Worm (Caenorhabditis elegans) whole organism, L4 larva: Measurements from ENCODE around the gene egl-13.
A peak's percentile ranks its signal among the peaks of the same experiment; 100 is the strongest.

Source experiments
- D1046.2 ChIP-seq: fragments of 200-800 bp; sonication (Bioruptor generic); IDR thresholded peaks from 2 replicates; pipeline ENCODE4 v1.3.6; 2022; ENCODE audit warnings: missing genetic modification characterization, missing compliant biosample characterization
- F10B5.3 ChIP-seq: sonication (generic microtip); optimal IDR thresholded peaks from 2 replicates; lab custom pipeline; 2016; ENCODE audit warnings: mild to moderate bottlenecking, missing genetic modification characterization, missing compliant biosample characterization
- F44E2.7 ChIP-seq: fragments of 200-800 bp; sonication (Bioruptor generic); IDR thresholded peaks from 2 replicates; pipeline ENCODE4 v2.1.2; 2022; ENCODE audit warnings: missing genetic modification characterization, missing compliant biosample characterization
- R02D3.7 ChIP-seq: fragments of 150-350 bp; sonication (generic microtip); optimal IDR thresholded peaks from 3 replicates; lab custom pipeline; 2014; ENCODE audit warnings: missing biosample characterization, missing genetic modification characterization
- T20F7.1 ChIP-seq: fragments of 200-800 bp; sonication (Bioruptor generic); optimal IDR thresholded peaks from 2 replicates; lab custom pipeline; 2018; ENCODE audit warnings: mild to moderate bottlenecking, missing genetic modification characterization, missing compliant biosample characterization
- T26A8.4 ChIP-seq: fragments of 200-800 bp; sonication (Bioruptor generic); IDR thresholded peaks from 2 replicates; pipeline ENCODE4 v1.3.6; 2022; ENCODE audit warnings: missing genetic modification characterization, missing compliant biosample characterization
- Y5F2A.4 ChIP-seq: fragments of 200-800 bp; sonication (Bioruptor generic); optimal IDR thresholded peaks from 2 replicates; lab custom pipeline; 2018; ENCODE audit warnings: mild to moderate bottlenecking, missing genetic modification characterization, missing compliant biosample characterization
- ZK337.2 ChIP-seq: fragments of 200-800 bp; sonication (Bioruptor generic); IDR thresholded peaks from 2 replicates; pipeline ENCODE4 v1.3.6; 2022; ENCODE audit warnings: missing genetic modification reagents, missing genetic modification characterization, missing compliant biosample characterization
- aha-1 ChIP-seq: fragments of 150-350 bp; peaks from one replicate; lab custom pipeline; 2014; ENCODE audit warnings: missing biosample characterization, missing genetic modification characterization
- ceh-28 ChIP-seq: fragments of 150-350 bp; optimal IDR thresholded peaks from 2 replicates; lab custom pipeline; 2014; ENCODE audit warnings: missing biosample characterization, missing genetic modification reagents, missing genetic modification characterization
- ceh-44 ChIP-seq: fragments of 200-800 bp; sonication (Bioruptor generic); IDR thresholded peaks from 2 replicates; pipeline ENCODE4 v1.3.6; 2022; ENCODE audit warnings: missing genetic modification reagents, missing genetic modification characterization, missing compliant biosample characterization
- ceh-62 ChIP-seq: sonication (generic microtip); optimal IDR thresholded peaks from 2 replicates; lab custom pipeline; 2017; ENCODE audit warnings: missing biosample characterization, missing genetic modification characterization
- ceh-82 ChIP-seq: sonication (generic microtip); optimal IDR thresholded peaks from 2 replicates; lab custom pipeline; 2017; ENCODE audit warnings: missing biosample characterization, missing genetic modification characterization
- ces-1 ChIP-seq: fragments of 150-350 bp; sonication (generic microtip); optimal IDR thresholded peaks from 4 replicates; lab custom pipeline; 2014; ENCODE audit warnings: missing biosample characterization, missing genetic modification reagents, missing genetic modification characterization
- cey-2 ChIP-seq: sonication (generic microtip); optimal IDR thresholded peaks from 3 replicates; lab custom pipeline; 2017; ENCODE audit warnings: missing genetic modification characterization, mild to moderate bottlenecking, missing compliant biosample characterization, antibody characterized with exemption, borderline replicate concordance; ENCODE audit not compliant: insufficient read depth
- daf-12 ChIP-seq: fragments of 150-350 bp; optimal IDR thresholded peaks from 2 replicates; lab custom pipeline; 2014; ENCODE audit warnings: missing biosample characterization, missing genetic modification reagents, missing genetic modification characterization
- daf-16 ChIP-seq, 3 experiments: sonication (generic microtip); optimal IDR thresholded peaks; 2 replicates each; lab custom pipeline; 2016 to 2017; ENCODE audit warnings: missing genetic modification characterization in 3 of 3, missing genetic modification reagents in 3 of 3, mild to moderate bottlenecking in 2 of 3, missing compliant biosample characterization in 2 of 3, missing biosample characterization in 1 of 3, moderate library complexity in 1 of 3
- daf-8 ChIP-seq: fragments of 200-800 bp; sonication (Bioruptor generic); IDR thresholded peaks from 2 replicates; pipeline ENCODE4 v1.3.6; 2022; ENCODE audit warnings: missing genetic modification characterization, missing compliant biosample characterization
- dve-1 ChIP-seq: sonication (generic microtip); optimal IDR thresholded peaks from 2 replicates; lab custom pipeline; 2017; ENCODE audit warnings: antibody characterized with exemption, mild to moderate bottlenecking, missing genetic modification characterization, missing compliant biosample characterization; ENCODE audit not compliant: insufficient read depth
- egl-43 ChIP-seq: fragments of 200-800 bp; sonication (Bioruptor generic); IDR thresholded peaks from 2 replicates; pipeline ENCODE4 v1.3.6; 2022; ENCODE audit warnings: missing genetic modification reagents, missing genetic modification characterization, missing compliant biosample characterization
- fos-1 ChIP-seq: fragments of 150-350 bp; optimal IDR thresholded peaks from 2 replicates; lab custom pipeline; 2014; ENCODE audit warnings: missing biosample characterization, missing genetic modification characterization
- gei-8 ChIP-seq: fragments of 200-800 bp; sonication (Bioruptor generic); optimal IDR thresholded peaks from 2 replicates; lab custom pipeline; 2018; ENCODE audit warnings: mild to moderate bottlenecking, missing genetic modification characterization, missing compliant biosample characterization
- hlh-11 ChIP-seq: fragments of 200-800 bp; sonication (Bioruptor generic); optimal IDR thresholded peaks from 2 replicates; lab custom pipeline; 2018; ENCODE audit warnings: mild to moderate bottlenecking, missing genetic modification characterization, missing compliant biosample characterization
- jun-1 ChIP-seq: fragments of 150-350 bp; optimal IDR thresholded peaks from 2 replicates; lab custom pipeline; 2014; ENCODE audit warnings: missing biosample characterization, missing genetic modification reagents, missing genetic modification characterization
- lin-1 ChIP-seq: fragments of 200-800 bp; sonication (Bioruptor generic); IDR thresholded peaks from 2 replicates; pipeline ENCODE4 v1.3.6; 2022; ENCODE audit warnings: missing genetic modification reagents, missing genetic modification characterization, missing compliant biosample characterization
- lin-29 ChIP-seq: fragments of 200-800 bp; sonication (Bioruptor generic); IDR thresholded peaks from 2 replicates; pipeline ENCODE4 v1.3.6; 2022; ENCODE audit warnings: missing genetic modification reagents, missing genetic modification characterization, missing compliant biosample characterization
- lir-3 ChIP-seq: sonication (generic microtip); optimal IDR thresholded peaks from 2 replicates; lab custom pipeline; 2016; ENCODE audit warnings: mild to moderate bottlenecking, missing genetic modification characterization, missing compliant biosample characterization
- lsy-2 ChIP-seq, 2 experiments: fragments of 150-350 bp in 1 of 2; sonication (generic microtip) in 1 of 2; optimal IDR thresholded peaks; 2 replicates each; lab custom pipeline; 2014 to 2017; ENCODE audit warnings: missing biosample characterization in 2 of 2, missing genetic modification characterization in 2 of 2
- mdt-29 ChIP-seq: fragments of 200-800 bp; sonication (Bioruptor generic); IDR thresholded peaks from 2 replicates; pipeline ENCODE4 v1.3.6; 2022; ENCODE audit warnings: missing genetic modification reagents, missing genetic modification characterization, missing compliant biosample characterization
- mep-1 ChIP-seq: fragments of 150-350 bp; sonication (generic microtip); optimal IDR thresholded peaks from 3 replicates; lab custom pipeline; 2014; ENCODE audit warnings: missing biosample characterization, missing genetic modification characterization
- nhr-11 ChIP-seq: fragments of 150-350 bp; optimal IDR thresholded peaks from 2 replicates; lab custom pipeline; 2014; ENCODE audit warnings: missing biosample characterization, missing genetic modification characterization
- nhr-111 ChIP-seq: fragments of 200-800 bp; sonication (Bioruptor generic); optimal IDR thresholded peaks from 2 replicates; lab custom pipeline; 2018; ENCODE audit warnings: mild to moderate bottlenecking, missing genetic modification characterization, missing compliant biosample characterization
- nhr-237 ChIP-seq: sonication (generic microtip); optimal IDR thresholded peaks from 2 replicates; lab custom pipeline; 2017; ENCODE audit warnings: missing biosample characterization, missing genetic modification characterization
- nhr-28 ChIP-seq: fragments of 150-350 bp; optimal IDR thresholded peaks from 2 replicates; lab custom pipeline; 2014; ENCODE audit warnings: missing biosample characterization, missing genetic modification characterization
- nhr-77 ChIP-seq: fragments of 150-350 bp; optimal IDR thresholded peaks from 2 replicates; lab custom pipeline; 2014; ENCODE audit warnings: missing biosample characterization, missing genetic modification characterization
- php-3 ChIP-seq: fragments of 200-800 bp; sonication (Bioruptor generic); IDR thresholded peaks from 2 replicates; pipeline ENCODE4 v1.3.6; 2022; ENCODE audit warnings: missing genetic modification reagents, missing genetic modification characterization, missing compliant biosample characterization
- pqm-1 ChIP-seq: sonication (generic microtip); optimal IDR thresholded peaks from 2 replicates; lab custom pipeline; 2017; ENCODE audit warnings: missing biosample characterization, missing genetic modification characterization
- saeg-2 ChIP-seq: fragments of 200-800 bp; sonication (Bioruptor generic); IDR thresholded peaks from 2 replicates; pipeline ENCODE4 v1.3.6; 2022; ENCODE audit warnings: missing genetic modification reagents, missing genetic modification characterization, missing compliant biosample characterization
- spr-1 ChIP-seq: sonication (generic microtip); optimal IDR thresholded peaks from 2 replicates; lab custom pipeline; 2016; ENCODE audit warnings: mild to moderate bottlenecking, missing genetic modification characterization, missing compliant biosample characterization
- tag-97 ChIP-seq: fragments of 200-800 bp; sonication (Bioruptor generic); IDR thresholded peaks from 2 replicates; pipeline ENCODE4 v1.3.6; 2022; ENCODE audit warnings: missing genetic modification characterization, missing compliant biosample characterization
- unc-39 ChIP-seq: sonication (generic microtip); optimal IDR thresholded peaks from 2 replicates; lab custom pipeline; 2017; ENCODE audit warnings: missing biosample characterization, missing genetic modification characterization
- unc-62 ChIP-seq, 3 experiments: fragments of 150-350 bp in 1 of 3; sonication (generic microtip); optimal IDR thresholded peaks in 2 of 3; peaks in 1 of 3; 1 replicate in 1 of 3; 2 replicates in 2 of 3; lab custom pipeline; 2014 to 2017; ENCODE audit warnings: missing biosample characterization in 3 of 3, missing genetic modification characterization in 3 of 3, missing genetic modification reagents in 3 of 3, missing genotype in 1 of 3
- zfp-3 ChIP-seq: fragments of 200-800 bp; sonication (Bioruptor generic); conservative IDR thresholded peaks from 2 replicates; pipeline ENCODE4 v1.3.6; 2022; ENCODE audit warnings: missing genetic modification reagents, missing genetic modification characterization, missing compliant biosample characterization
- zip-2 ChIP-seq: fragments of 150-350 bp; optimal IDR thresholded peaks from 2 replicates; lab custom pipeline; 2014; ENCODE audit warnings: missing biosample characterization, missing genetic modification characterization
- ztf-11 ChIP-seq: fragments of 150-350 bp; optimal IDR thresholded peaks from 2 replicates; lab custom pipeline; 2014; ENCODE audit warnings: missing biosample characterization, missing genetic modification characterization

Gene egl-13

ce11 chrX:5696197-5696596, 32.6 kb downstream of the egl-13 start (continued):
- TF ChIP-seq egl-43 (GFP tag; lab: Robert Waterston, UW) (no peak), mep-1 (tag; lab: Kevin White, UChicago) (peak; percentile 58), F10B5.3 (no peak), lin-1 (peak; percentile 35; the same call in 1 of the 2 replicates), hlh-11 (tag; lab: Kevin White, UChicago) (peak; percentile 94), mdt-29 (GFP tag; lab: Robert Waterston, UW) (peak; percentile 72), ces-1 (GFP tag; lab: Kevin White, UChicago) (no peak), nhr-111 (GFP tag; lab: Kevin White, UChicago) (no peak), nhr-28 (tag; lab: Kevin White, UChicago) (peak; percentile 89)

ce11 chrX:5697208-5697607, 33.6 kb downstream of the egl-13 start, which contains the start of gene W01C8.5:
TSS of gene W01C8.5 (minus strand) at chrX:5697308.
- TF ChIP-seq spr-1 (tag; lab: Kevin White, UChicago) (no peak), ztf-11 (no peak), tag-97 (no peak), zip-2 (tag; lab: Kevin White, UChicago) (no peak), lsy-2 (tag; optimal IDR thresholded peaks at IDR 0.05; lab: Kevin White, UChicago) (no peak), F44E2.7 (GFP tag; lab: Robert Waterston, UW) (no peak), egl-43 (GFP tag; lab: Robert Waterston, UW) (no peak), lin-29 (GFP tag; lab: Robert Waterston, UW) (no peak), jun-1 (no peak), nhr-111 (GFP tag; lab: Kevin White, UChicago) (no peak), fos-1 (tag; lab: Kevin White, UChicago) (no peak), gei-8 (GFP tag; lab: Kevin White, UChicago) (no peak), daf-8 (no peak), daf-16 (GFP tag; optimal IDR thresholded peaks at IDR 0.05; lab: Kevin White, UChicago) (no peak), daf-16 (tag; optimal IDR thresholded peaks at IDR 0.05; lab: Kevin White, UChicago) (no peak), nhr-237 (tag; lab: Kevin White, UChicago) (no peak), R02D3.7 (no peak)
- TF ChIP-seq, all 104 proteins: peak for 0

ce11 chrX:5698419-5698818, 34.8 kb downstream of the egl-13 start:
- no peak for TF ChIP-seq ZK337.2
- peak in 1 of 2 experiments; percentile 59 for TF ChIP-seq unc-62 (GFP tag; optimal IDR thresholded peaks at IDR 0.05 in 1 of 2; lab: Kevin White, UChicago)
- no peak for TF ChIP-seq unc-62 (tag; optimal IDR thresholded peaks at IDR 0.05; lab: Kevin White, UChicago)
- no peak for TF ChIP-seq cey-2
- TF ChIP-seq zfp-3 (GFP tag; lab: Robert Waterston, UW), result no peak

- TF ChIP-seq daf-8 (no peak), saeg-2 (GFP tag; lab: Robert Waterston, UW) (no peak), unc-62 (GFP tag; optimal IDR thresholded peaks at IDR 0.05 in 1 of 2; lab: Kevin White, UChicago) (peak in 1 of 2 experiments; percentile 51), unc-62 (tag; optimal IDR thresholded peaks at IDR 0.05; lab: Kevin White, UChicago) (no peak), aha-1 (tag; lab: Kevin White, UChicago) (peak; percentile 74), php-3 (GFP tag; lab: Robert Waterston, UW) (no peak), lsy-2 (tag; optimal IDR thresholded peaks at IDR 0.05; lab: Kevin White, UChicago) (no peak), nhr-77 (no peak)
- TF ChIP-seq, all 104 proteins: peak for 2
These were observed 35.9 kb downstream of the egl-13 start for ce11 chrX:5699555-5699954.

- TF ChIP-seq pqm-1 (tag; lab: Kevin White, UChicago) (no peak), daf-12 (tag; lab: Kevin White, UChicago) (no peak), Y5F2A.4 (peak; percentile 68), ceh-28 (tag; lab: Kevin White, UChicago) (no peak), nhr-11 (no peak), ceh-44 (peak; percentile 69; the same call in 1 of the 2 replicates), lir-3 (tag; lab: Kevin White, UChicago) (peak; percentile 65), T26A8.4 (peak; percentile 78), ceh-62 (tag; lab: Kevin White, UChicago) (no peak), dve-1 (tag; lab: Kevin White, UChicago) (peak; percentile 42), D1046.2 (peak; percentile 86; the same call in 1 of the 2 replicates), ceh-82 (tag; lab: Kevin White, UChicago) (no peak), unc-39 (tag; lab: Kevin White, UChicago) (no peak), T20F7.1 (GFP tag; lab: Kevin White, UChicago) (no peak), gei-8 (GFP tag; lab: Kevin White, UChicago) (peak; percentile 31)
These were observed 44.2 kb downstream of the egl-13 start for ce11 chrX:5707809-5708208.
